Fruit fly (Drosophila melanogaster): Measurements from ENCODE around the gene Yod1.

Yod1 gene

DNA sequence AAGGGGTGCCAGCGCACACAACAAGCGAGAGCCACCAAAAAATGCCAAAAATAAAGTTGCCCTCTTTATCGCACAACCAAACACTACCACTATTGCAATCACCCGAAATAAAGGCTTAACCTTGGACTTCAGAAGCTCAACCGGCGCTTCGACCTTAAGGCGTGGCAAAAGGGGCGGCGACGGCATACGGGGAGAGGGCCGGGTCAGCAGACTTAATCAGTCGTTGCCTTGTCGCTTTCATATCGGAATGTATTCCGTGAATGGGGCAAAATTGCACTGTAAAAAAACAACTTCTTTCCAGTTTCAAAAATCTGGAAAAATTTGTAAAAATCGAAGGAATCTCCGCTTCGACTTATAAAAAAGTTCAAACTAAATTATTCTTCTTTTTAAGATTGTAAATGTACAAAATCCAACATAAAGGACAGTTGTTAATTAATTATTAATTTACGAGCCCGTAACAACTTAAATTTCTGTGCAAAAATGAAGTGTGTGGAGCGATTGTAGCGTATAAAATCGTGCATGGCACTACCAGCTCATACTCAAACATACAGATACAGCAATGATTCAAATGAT lies 49.4 kb downstream of the Yod1 start (continued):
- TF ChIP-seq N (GFP tag; optimal IDR thresholded peaks at IDR 0.05) (no peak), dmrt93B (GFP tag; optimal IDR thresholded peaks at IDR 0.05) (peak; percentile 27), fru (GFP tag; optimal IDR thresholded peaks at IDR 0.05) (peak; percentile 37), Mio (GFP tag; optimal IDR thresholded peaks at IDR 0.05) (no peak), pan (optimal IDR thresholded peaks at IDR 0.05) (no peak), tai (GFP tag; optimal IDR thresholded peaks at IDR 0.05) (no peak), Sp1 (GFP tag; optimal IDR thresholded peaks at IDR 0.05) (peak; percentile 47), OdsH (GFP tag; optimal IDR thresholded peaks at IDR 0.05) (peak; percentile 43), Myc (optimal IDR thresholded peaks at IDR 0.05) (no peak)

dm6 chr3L:5183662-5184061 lies 50.0 kb downstream of the Yod1 start:
- TF ChIP-seq Vsx2 (GFP tag; optimal IDR thresholded peaks at IDR 0.05; ENCODE audit: partially characterized antibody): no peak

DNA sequence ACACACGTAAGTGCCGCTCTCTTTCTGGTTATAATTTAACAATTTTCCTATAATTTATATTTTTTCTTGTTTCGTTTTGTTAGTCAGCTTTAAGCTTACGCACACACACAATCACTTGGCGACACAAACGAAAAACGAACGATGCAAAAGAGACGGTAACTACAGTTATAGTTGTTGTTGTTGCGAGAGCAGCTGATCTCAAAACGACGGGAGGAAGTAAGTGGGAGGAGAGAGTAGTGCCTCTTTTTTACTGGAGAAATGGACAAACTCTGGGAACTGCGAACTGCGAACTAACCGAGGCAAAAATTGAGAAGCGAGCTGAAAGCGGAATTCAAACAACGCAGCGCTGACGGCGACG lies 50.8 kb downstream of the Yod1 start:
- peak; percentile 49 for TF ChIP-seq CrebA (GFP tag; optimal IDR thresholded peaks at IDR 0.05; ENCODE audit: borderline replicate concordance)
- TF ChIP-seq sage (GFP tag; optimal IDR thresholded peaks at IDR 0.05): peak; percentile 41
- TF ChIP-seq Hnf4 (GFP tag; optimal IDR thresholded peaks at IDR 0.05): peak; percentile 45
- TF ChIP-seq Rel (GFP tag; optimal IDR thresholded peaks at IDR 0.05): no peak
- peak; percentile 19 for TF ChIP-seq Rel (tag; optimal IDR thresholded peaks at IDR 0.05)
- no peak for TF ChIP-seq tai (GFP tag; optimal IDR thresholded peaks at IDR 0.05)
- peak; percentile 85 for TF ChIP-seq psq (GFP tag; optimal IDR thresholded peaks at IDR 0.05)
- peak; percentile 50 for TF ChIP-seq Hr83 (GFP tag; optimal IDR thresholded peaks at IDR 0.05; ENCODE audit: poor library complexity, severe bottlenecking)
- no peak for TF ChIP-seq N (GFP tag; optimal IDR thresholded peaks at IDR 0.05)
- TF ChIP-seq dsf (GFP tag; optimal IDR thresholded peaks at IDR 0.05; ENCODE audit: borderline replicate concordance): no peak
- peak in 1 of 2 experiments; percentile 48 for TF ChIP-seq dl (GFP tag; optimal IDR thresholded peaks at IDR 0.05; ENCODE audit: insufficient read depth in 1 of 2, partially characterized antibody in 2 of 2)
- TF ChIP-seq CG9705 (GFP tag; optimal IDR thresholded peaks at IDR 0.05): no peak
- TF ChIP-seq usp (GFP tag; optimal IDR thresholded peaks at IDR 0.05): no peak
- TF ChIP-seq Mio (GFP tag; optimal IDR thresholded peaks at IDR 0.05): no peak
- no peak for TF ChIP-seq GATAd (GFP tag; optimal IDR thresholded peaks at IDR 0.05)

DNA sequence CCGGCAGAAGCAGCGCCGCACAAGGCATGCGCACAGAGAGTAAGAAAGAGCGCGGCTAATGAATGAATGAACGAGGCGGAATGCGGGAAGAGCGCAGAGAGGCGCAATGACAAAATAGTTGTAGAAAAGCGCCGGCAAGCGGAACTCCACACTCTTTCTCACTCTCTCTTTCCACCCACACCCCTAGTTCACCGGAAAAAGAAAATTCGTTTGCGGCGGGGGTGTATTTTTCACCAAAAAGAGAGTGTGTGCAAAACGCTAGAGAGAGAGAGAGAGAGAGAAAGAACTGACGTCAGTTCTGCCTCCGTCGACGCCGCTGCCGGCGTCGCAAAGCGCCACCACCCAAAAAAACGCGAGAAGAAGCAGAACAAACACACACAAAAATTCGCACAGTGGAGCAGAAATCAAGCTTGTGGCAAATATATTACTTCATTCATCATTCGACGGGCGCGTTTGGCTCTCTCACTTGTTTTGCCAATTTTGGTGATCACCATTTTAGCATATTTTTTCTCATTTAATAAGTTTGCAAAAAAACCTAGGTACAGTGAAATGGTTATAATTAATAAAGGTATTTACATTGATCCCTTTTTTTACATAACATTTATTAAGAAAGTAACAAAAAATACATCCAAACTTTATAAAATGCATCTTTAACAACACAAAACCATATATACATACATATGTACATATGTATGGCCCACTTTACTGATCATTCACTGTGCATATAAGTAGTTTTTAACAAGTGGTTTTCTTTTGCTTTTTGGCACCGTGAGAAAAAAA lies 51.4 kb downstream of the Yod1 start:
- peak in 1 of 2 experiments; percentile 22 for TF ChIP-seq dl (GFP tag; optimal IDR thresholded peaks at IDR 0.05; ENCODE audit: insufficient read depth in 1 of 2, partially characterized antibody in 2 of 2)
- TF ChIP-seq N (GFP tag; optimal IDR thresholded peaks at IDR 0.05): no peak
- no peak for TF ChIP-seq brk (GFP tag; optimal IDR thresholded peaks at IDR 0.05)
- peak; percentile 19 for TF ChIP-seq Hnf4 (GFP tag; optimal IDR thresholded peaks at IDR 0.05)
- no peak for TF ChIP-seq pan (optimal IDR thresholded peaks at IDR 0.05)
- no peak for TF ChIP-seq CrebA (GFP tag; optimal IDR thresholded peaks at IDR 0.05; ENCODE audit: borderline replicate concordance)
- peak; percentile 22 for TF ChIP-seq h (GFP tag; optimal IDR thresholded peaks at IDR 0.05)
- no peak for TF ChIP-seq Rel (GFP tag; optimal IDR thresholded peaks at IDR 0.05)
- no peak for TF ChIP-seq Rel (tag; optimal IDR thresholded peaks at IDR 0.05)
- TF ChIP-seq CG32264 (GFP tag; optimal IDR thresholded peaks at IDR 0.05): no peak
- peak; percentile 91 for TF ChIP-seq Dif (GFP tag; optimal IDR thresholded peaks at IDR 0.05; ENCODE audit: partially characterized antibody)
- no peak for TF ChIP-seq usp (GFP tag; optimal IDR thresholded peaks at IDR 0.05)
- TF ChIP-seq tai (GFP tag; optimal IDR thresholded peaks at IDR 0.05): peak; percentile 13
- peak; percentile 16 for TF ChIP-seq br (GFP tag; optimal IDR thresholded peaks at IDR 0.05)
- peak in 1 of 2 experiments; percentile 42 for TF ChIP-seq foxo (GFP tag; optimal IDR thresholded peaks at IDR 0.05)
- TF ChIP-seq dmrt93B (GFP tag; optimal IDR thresholded peaks at IDR 0.05): no peak
- no peak for TF ChIP-seq CG9705 (GFP tag; optimal IDR thresholded peaks at IDR 0.05)
- peak; percentile 50 for TF ChIP-seq rgr (GFP tag; optimal IDR thresholded peaks at IDR 0.05)
- no peak for TF ChIP-seq Sp1 (GFP tag; optimal IDR thresholded peaks at IDR 0.05)
- TF ChIP-seq Hr83 (GFP tag; optimal IDR thresholded peaks at IDR 0.05; ENCODE audit: poor library complexity, severe bottlenecking): no peak
- no peak for TF ChIP-seq sage (GFP tag; optimal IDR thresholded peaks at IDR 0.05)
- TF ChIP-seq GATAd (GFP tag; optimal IDR thresholded peaks at IDR 0.05): no peak
- no peak for TF ChIP-seq lola (GFP tag; optimal IDR thresholded peaks at IDR 0.05)
- peak; percentile 88 for TF ChIP-seq Vsx2 (GFP tag; optimal IDR thresholded peaks at IDR 0.05; ENCODE audit: partially characterized antibody)
- TF ChIP-seq HLH106 (tag; optimal IDR thresholded peaks at IDR 0.05): peak; percentile 16
- peak; percentile 24 for TF ChIP-seq OdsH (GFP tag; optimal IDR thresholded peaks at IDR 0.05)
- TF ChIP-seq jim (GFP tag; optimal IDR thresholded peaks at IDR 0.05): no peak
- no peak for TF ChIP-seq dsf (GFP tag; optimal IDR thresholded peaks at IDR 0.05; ENCODE audit: borderline replicate concordance)
- no peak for TF ChIP-seq Mio (GFP tag; optimal IDR thresholded peaks at IDR 0.05)
- TF ChIP-seq sv (GFP tag; optimal IDR thresholded peaks at IDR 0.05): peak; percentile 47
- TF ChIP-seq Hr78 (GFP tag; optimal IDR thresholded peaks at IDR 0.05): no peak
- peak; percentile 52 for TF ChIP-seq psq (GFP tag; optimal IDR thresholded peaks at IDR 0.05)
- TF ChIP-seq Jra (GFP tag; optimal IDR thresholded peaks at IDR 0.05): no peak
- TF ChIP-seq Dfd (GFP tag; optimal IDR thresholded peaks at IDR 0.05): no peak
- peak; percentile 17 for TF ChIP-seq ey (GFP tag; optimal IDR thresholded peaks at IDR 0.05)
- TF ChIP-seq Abd-B (GFP tag; optimal IDR thresholded peaks at IDR 0.05): no peak
- no peak for TF ChIP-seq Myc (optimal IDR thresholded peaks at IDR 0.05)
- TF ChIP-seq fru (GFP tag; optimal IDR thresholded peaks at IDR 0.05): peak; percentile 27
- TF ChIP-seq woc (GFP tag; optimal IDR thresholded peaks at IDR 0.05): peak; percentile 24
